Fruit fly (Drosophila melanogaster) whole organism, embryonic: Measurements from ENCODE around the gene Vinc.

Source experiments
- CG10543 ChIP-seq: fragments of 200-800 bp; sonication (Bioruptor generic); optimal IDR thresholded peaks from 3 replicates; lab custom pipeline; 2017; ENCODE audit warnings: missing biosample characterization, mild to moderate bottlenecking, missing genetic modification characterization, moderate library complexity
- CG11504 ChIP-seq: fragments of 200-800 bp; sonication (Bioruptor generic); optimal IDR thresholded peaks from 3 replicates; lab custom pipeline; 2019; ENCODE audit warnings: missing biosample characterization, mild to moderate bottlenecking, missing genetic modification characterization, moderate library complexity
- CG12104 ChIP-seq: fragments of 200-800 bp; sonication (Bioruptor generic); optimal IDR thresholded peaks from 3 replicates; lab custom pipeline; 2016; ENCODE audit warnings: missing biosample characterization, missing genetic modification characterization
- CG14014 ChIP-seq: fragments of 200-800 bp; sonication (Bioruptor generic); IDR thresholded peaks from 2 replicates; pipeline ENCODE4 v1.3.6; 2022; ENCODE audit warnings: missing biosample characterization, missing genetic modification characterization
- CG18011 ChIP-seq: fragments of 200-800 bp; sonication (Bioruptor generic); optimal IDR thresholded peaks from 2 replicates; lab custom pipeline; 2017; ENCODE audit warnings: missing biosample characterization, missing genetic modification characterization, mild to moderate bottlenecking, moderate library complexity, missing genotype
- CG18599 ChIP-seq: fragments of 200-800 bp; sonication (Bioruptor generic); optimal IDR thresholded peaks from 3 replicates; lab custom pipeline; 2017; ENCODE audit warnings: missing biosample characterization, missing genetic modification characterization, mild to moderate bottlenecking, moderate library complexity, missing genetic modification reagents
- CG2678 ChIP-seq: fragments of 200-800 bp; sonication (Bioruptor generic); optimal IDR thresholded peaks from 3 replicates; lab custom pipeline; 2019; ENCODE audit warnings: missing biosample characterization, mild to moderate bottlenecking, missing genetic modification characterization, moderate library complexity
- CG31441 ChIP-seq: fragments of 200-800 bp; sonication (Bioruptor generic); IDR thresholded peaks from 2 replicates; pipeline ENCODE4 v1.3.6; 2022; ENCODE audit warnings: missing biosample characterization, missing genetic modification characterization
- CG3847 ChIP-seq: fragments of 200-800 bp; sonication (Bioruptor generic); IDR thresholded peaks from 2 replicates; pipeline ENCODE4 v1.3.6; 2022; ENCODE audit warnings: missing biosample characterization, missing genetic modification characterization
- CG5180 ChIP-seq: fragments of 200-800 bp; sonication (Bioruptor generic); optimal IDR thresholded peaks from 3 replicates; lab custom pipeline; 2017; ENCODE audit warnings: missing biosample characterization, missing genetic modification characterization, mild to moderate bottlenecking, moderate library complexity, missing genetic modification reagents
- CG7556 ChIP-seq: fragments of 200-800 bp; sonication (Bioruptor generic); optimal IDR thresholded peaks from 2 replicates; lab custom pipeline; 2017; ENCODE audit warnings: missing biosample characterization, mild to moderate bottlenecking, missing genetic modification characterization
- CG7839 ChIP-seq: fragments of 200-800 bp; sonication (Bioruptor generic); optimal IDR thresholded peaks from 3 replicates; lab custom pipeline; 2018; ENCODE audit warnings: missing biosample characterization, mild to moderate bottlenecking, missing genetic modification characterization, moderate library complexity
- Drgx ChIP-seq: fragments of 200-800 bp; sonication (Bioruptor generic); IDR thresholded peaks from 2 replicates; pipeline ENCODE4 v1.3.6; 2022; ENCODE audit warnings: missing biosample characterization, missing genetic modification characterization
- GATAe ChIP-seq: fragments of 200-800 bp; sonication (Bioruptor generic); conservative IDR thresholded peaks from 2 replicates; pipeline ENCODE4 v1.3.6; 2022; ENCODE audit warnings: missing biosample characterization, missing genetic modification characterization
- Gug ChIP-seq: fragments of 200-800 bp; sonication (Bioruptor generic); IDR thresholded peaks from 4 replicates; pipeline ENCODE4 v1.3.6; 2022; ENCODE audit warnings: missing biosample characterization, missing genetic modification characterization
- Hey ChIP-seq: fragments of 200-800 bp; sonication (Bioruptor generic); optimal IDR thresholded peaks from 3 replicates; lab custom pipeline; 2018; ENCODE audit warnings: missing biosample characterization, mild to moderate bottlenecking, missing genetic modification characterization
- Hr51 ChIP-seq, 2 experiments: fragments of 200-800 bp; sonication (Bioruptor generic); optimal IDR thresholded peaks; 2 replicates in 1 of 2; 3 replicates in 1 of 2; lab custom pipeline; 2016 to 2018; ENCODE audit warnings: missing biosample characterization in 2 of 2, missing genetic modification characterization in 2 of 2, mild to moderate bottlenecking in 1 of 2, moderate library complexity in 1 of 2
- Hr78 ChIP-seq, 2 experiments: fragments of 200-800 bp in 1 of 2; fragments of >200 bp in 1 of 2; sonication (Bioruptor generic) in 1 of 2; optimal IDR thresholded peaks; 2 replicates each; lab custom pipeline; 2017 to 2019; ENCODE audit warnings: missing biosample characterization in 2 of 2, missing genetic modification characterization in 2 of 2, mild to moderate bottlenecking in 1 of 2, moderate library complexity in 1 of 2
- Jarid2 ChIP-seq: fragments of 200-800 bp; sonication (Bioruptor generic); optimal IDR thresholded peaks from 3 replicates; lab custom pipeline; 2017; ENCODE audit warnings: mild to moderate bottlenecking, missing biosample characterization, missing genetic modification reagents, missing genetic modification characterization
- Med ChIP-seq: fragments of 200-800 bp; sonication (Bioruptor generic); peaks from one replicate; lab custom pipeline; 2016; ENCODE audit warnings: missing biosample characterization, missing genetic modification characterization, mild to moderate bottlenecking, inconsistent platforms, moderate library complexity
- Meics ChIP-seq: fragments of 200-800 bp; sonication (Bioruptor generic); optimal IDR thresholded peaks from 2 replicates; lab custom pipeline; 2017; ENCODE audit warnings: missing biosample characterization, mild to moderate bottlenecking, missing genetic modification characterization
- NfI ChIP-seq: fragments of 200-800 bp; sonication (Bioruptor generic); optimal IDR thresholded peaks from 3 replicates; lab custom pipeline; 2018; ENCODE audit warnings: missing biosample characterization, mild to moderate bottlenecking, missing genetic modification characterization, moderate library complexity
- Oaz ChIP-seq: fragments of 200-800 bp; sonication (Bioruptor generic); IDR thresholded peaks from 2 replicates; pipeline ENCODE4 v1.3.6; 2022; ENCODE audit warnings: missing biosample characterization, missing genetic modification characterization
- Pdp1 ChIP-seq, 2 experiments: fragments of 200-800 bp; sonication (Bioruptor generic); optimal IDR thresholded peaks; 3 replicates each; lab custom pipeline; 2016; ENCODE audit warnings: missing biosample characterization in 2 of 2, missing genetic modification characterization in 2 of 2, mild to moderate bottlenecking in 1 of 2, moderate library complexity in 1 of 2
- Ptx1 ChIP-seq: fragments of 200-800 bp; sonication (Bioruptor generic); IDR thresholded peaks from 2 replicates; pipeline ENCODE4 v1.3.6; 2022; ENCODE audit warnings: missing biosample characterization, missing genetic modification characterization
- Sox102F ChIP-seq: fragments of 200-800 bp; sonication (Bioruptor generic); optimal IDR thresholded peaks from 2 replicates; lab custom pipeline; 2018; ENCODE audit warnings: missing biosample characterization, mild to moderate bottlenecking, missing genetic modification characterization, moderate library complexity
- Vsx1 ChIP-seq: fragments of 200-800 bp; sonication (Bioruptor generic); optimal IDR thresholded peaks from 2 replicates; lab custom pipeline; 2017; ENCODE audit warnings: missing biosample characterization, mild to moderate bottlenecking, missing genetic modification characterization, missing genetic modification reagents
- Xrp1 ChIP-seq: fragments of 200-800 bp; sonication (Bioruptor generic); IDR thresholded peaks from 2 replicates; pipeline ENCODE4 v1.3.6; 2022; ENCODE audit warnings: missing biosample characterization, missing genetic modification characterization
- al ChIP-seq: fragments of 200-800 bp; sonication (Bioruptor generic); IDR thresholded peaks from 2 replicates; pipeline ENCODE4 v1.3.6; 2022; ENCODE audit warnings: missing biosample characterization, missing genetic modification characterization
- bcd ChIP-seq: fragments of 200-800 bp; sonication (Bioruptor generic); optimal IDR thresholded peaks from 2 replicates; lab custom pipeline; 2017; ENCODE audit warnings: missing biosample characterization, mild to moderate bottlenecking, missing genetic modification characterization
- chinmo ChIP-seq: fragments of 200-800 bp; sonication (Bioruptor generic); IDR thresholded peaks from 4 replicates; pipeline ENCODE4 v1.3.6; 2022; ENCODE audit warnings: missing biosample characterization, missing genetic modification characterization; ENCODE audit not compliant: partially characterized antibody
- crol ChIP-seq: fragments of 200-800 bp; sonication (Bioruptor generic); IDR thresholded peaks from 2 replicates; pipeline ENCODE4 v1.3.6; 2022; ENCODE audit warnings: missing biosample characterization, missing genetic modification characterization
- exex ChIP-seq: fragments of 200-800 bp; sonication (Bioruptor generic); optimal IDR thresholded peaks from 4 replicates; lab custom pipeline; 2018; ENCODE audit warnings: missing biosample characterization, mild to moderate bottlenecking, missing genetic modification characterization, moderate library complexity
- gem ChIP-seq: fragments of 200-800 bp; sonication (Bioruptor generic); optimal IDR thresholded peaks from 2 replicates; lab custom pipeline; 2019; ENCODE audit warnings: missing biosample characterization, mild to moderate bottlenecking, missing genetic modification characterization, moderate library complexity
- grn ChIP-seq: fragments of 200-800 bp; sonication (Bioruptor generic); optimal IDR thresholded peaks from 3 replicates; lab custom pipeline; 2017; ENCODE audit warnings: missing biosample characterization, missing genetic modification characterization
- kah ChIP-seq: fragments of 200-800 bp; sonication (Bioruptor generic); optimal IDR thresholded peaks from 2 replicates; lab custom pipeline; 2018; ENCODE audit warnings: missing biosample characterization, mild to moderate bottlenecking, missing genetic modification characterization
- lov ChIP-seq, 2 experiments: fragments of 200-800 bp in 1 of 2; fragments of >200 bp in 1 of 2; sonication (Bioruptor generic) in 1 of 2; IDR thresholded peaks in 1 of 2; optimal IDR thresholded peaks in 1 of 2; 2 replicates in 1 of 2; 3 replicates in 1 of 2; pipeline versions ENCODE4 v1.3.6 to Lab custom; 2017 to 2022; ENCODE audit warnings: missing biosample characterization in 1 of 2, missing genetic modification characterization in 1 of 2
- mam ChIP-seq: fragments of 200-800 bp; sonication (Bioruptor generic); optimal IDR thresholded peaks from 3 replicates; lab custom pipeline; 2016; ENCODE audit warnings: missing biosample characterization, missing genetic modification characterization
- otp ChIP-seq: fragments of 200-800 bp; sonication (Bioruptor generic); IDR thresholded peaks from 3 replicates; pipeline ENCODE4, ENCODE4 v1.3.6; 2022; ENCODE audit warnings: missing biosample characterization, missing genetic modification characterization
- pan ChIP-seq, 4 experiments: fragments of >200 bp in 3 of 4; fragments of 200-800 bp in 1 of 4; sonication (Bioruptor generic) in 1 of 4; optimal IDR thresholded peaks in 3 of 4; IDR thresholded peaks in 1 of 4; 2 replicates each; pipeline versions ENCODE4 v1.3.6 to Lab custom; 2017 to 2022; ENCODE audit warnings: missing biosample characterization in 2 of 4, missing genetic modification characterization in 2 of 4, mixed read lengths in 1 of 4
- prd ChIP-seq, 3 experiments: fragments of >200 bp in 2 of 3; fragments of 200-800 bp in 1 of 3; sonication (Bioruptor generic) in 1 of 3; optimal IDR thresholded peaks in 2 of 3; IDR thresholded peaks in 1 of 3; 2 replicates in 2 of 3; 3 replicates in 1 of 3; pipeline versions ENCODE4 v1.3.6 to Lab custom; 2017 to 2022; ENCODE audit warnings: missing biosample characterization in 1 of 3, missing genetic modification characterization in 1 of 3
- pzg ChIP-seq: fragments of 200-800 bp; sonication (Bioruptor generic); optimal IDR thresholded peaks from 3 replicates; lab custom pipeline; 2018; ENCODE audit warnings: missing biosample characterization, mild to moderate bottlenecking, missing genetic modification characterization, moderate library complexity
- slbo ChIP-seq: fragments of 200-800 bp; sonication (Bioruptor generic); IDR thresholded peaks from 2 replicates; pipeline ENCODE4 v1.3.6; 2022; ENCODE audit warnings: missing biosample characterization, missing genetic modification characterization
- yki ChIP-seq: fragments of >200 bp; optimal IDR thresholded peaks from 3 replicates; lab custom pipeline; 2018

Gene Vinc

DNA sequence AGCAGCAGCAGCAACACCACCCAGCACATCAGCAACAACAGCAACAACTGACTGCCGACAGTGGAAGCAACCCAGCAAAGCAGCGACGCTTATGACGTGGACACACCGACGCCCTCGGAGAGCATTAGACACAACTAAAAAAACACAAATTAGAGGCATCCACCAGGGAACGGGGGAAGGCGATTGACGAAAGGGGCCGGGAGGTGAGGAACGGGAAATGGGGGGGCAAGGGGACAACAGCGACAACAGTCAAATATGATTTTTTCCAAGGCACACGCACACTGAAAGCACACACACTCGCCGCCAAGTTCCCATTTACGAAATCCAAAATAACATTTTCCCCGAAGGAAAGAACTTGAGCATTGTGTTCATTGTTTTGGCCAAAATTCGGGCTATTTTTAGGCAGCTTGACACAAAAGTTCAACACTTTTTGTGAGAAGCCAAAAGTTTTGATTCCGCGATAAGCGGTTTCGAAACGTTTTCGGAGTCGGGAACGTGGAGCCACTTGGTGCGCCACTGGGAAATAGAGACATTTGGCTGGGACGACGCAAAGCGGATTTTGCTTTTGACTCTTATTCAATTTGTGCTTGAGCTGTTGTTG is 13.6 kb downstream of the Vinc start (continued):
- TF ChIP-seq al (GFP tag; lab: Robert Waterston, UW) (peak; percentile 24; the same call in 1 of the 2 replicates), CG7839 (tag; lab: Kevin White, UChicago) (peak; percentile 49), CG31441 (GFP tag; lab: Robert Waterston, UW) (0 out of 2 replicates have a peak, but pooled peaks have one; percentile 9), Ptx1 (GFP tag; lab: Robert Waterston, UW) (peak; percentile 65), CG18599 (GFP tag; lab: Kevin White, UChicago) (peak; percentile 22), crol (peak; percentile 91), Jarid2 (GFP tag; lab: Kevin White, UChicago) (no peak), bcd (GFP tag; lab: Kevin White, UChicago) (peak; percentile 13), Xrp1 (GFP tag; lab: Robert Waterston, UW) (peak; percentile 14; the same call in 1 of the 2 replicates), NfI (GFP tag; lab: Kevin White, UChicago) (peak; percentile 19), Hr51 (GFP tag; optimal IDR thresholded peaks at IDR 0.05; lab: Kevin White, UChicago) (peak in 1 of 2 experiments; percentile 11), Gug (peak; percentile 31; the same call in 2 of the 4 replicates), CG14014 (GFP tag; lab: Robert Waterston, UW) (0 out of 2 replicates have a peak, but pooled peaks have one; percentile 13), slbo (peak; percentile 42), mam (GFP tag; lab: Kevin White, UChicago) (peak; percentile 17), Pdp1 (GFP tag; optimal IDR thresholded peaks at IDR 0.05; lab: Kevin White, UChicago) (peak in 1 of 2 experiments; percentile 16), CG2678 (tag; lab: Kevin White, UChicago) (peak; percentile 48), lov (optimal IDR thresholded peaks at IDR 0.05; lab: Kevin White, UChicago) (no peak), lov (GFP tag; IDR thresholded peaks at IDR 0.05; lab: Robert Waterston, UW) (no peak), kah (GFP tag; lab: Kevin White, UChicago) (no peak), Meics (peak; percentile 27), CG12104 (no peak), pan (optimal IDR thresholded peaks at IDR 0.05; lab: Kevin White, UChicago) (no peak), pan (GFP tag; optimal IDR thresholded peaks at IDR 0.05 in 1 of 2, IDR thresholded peaks at IDR 0.05 in 1 of 2) (peak in 1 of 2 experiments; percentile 11), Sox102F (GFP tag; lab: Kevin White, UChicago) (peak; percentile 35), Drgx (GFP tag; lab: Robert Waterston, UW) (peak; percentile 58; the same call in 1 of the 2 replicates), CG7556 (GFP tag; lab: Kevin White, UChicago) (no peak), CG3847 (GFP tag; lab: Robert Waterston, UW) (0 out of 2 replicates have a peak, but pooled peaks have one; percentile 30), Med (GFP tag; lab: Kevin White, UChicago) (peak; percentile 74), prd (optimal IDR thresholded peaks at IDR 0.05; lab: Kevin White, UChicago) (no peak), prd (GFP tag; IDR thresholded peaks at IDR 0.05; lab: Robert Waterston, UW) (peak; percentile 43; the same call in 1 of the 3 replicates), CG5180 (GFP tag; lab: Kevin White, UChicago) (no peak), CG11504 (tag; lab: Kevin White, UChicago) (peak; percentile 38)

DNA sequence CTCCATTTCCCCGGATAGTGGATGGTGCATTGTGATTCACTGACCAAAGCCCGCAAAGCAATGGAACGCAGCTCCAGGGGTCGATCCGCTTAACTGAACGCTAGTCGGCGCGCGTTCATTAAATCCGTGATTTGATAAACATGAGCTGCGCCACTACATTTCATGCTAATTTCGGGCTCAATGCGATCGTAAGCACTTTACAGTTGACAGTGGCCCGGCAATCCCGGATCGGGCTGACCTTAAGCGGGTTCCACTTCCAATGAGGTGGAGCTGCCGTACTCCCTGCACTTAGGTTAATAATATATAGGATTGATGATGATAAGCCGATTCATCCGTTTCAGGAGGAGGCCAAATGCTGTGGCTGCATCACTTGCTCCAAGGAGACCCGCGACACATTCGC is 18.6 kb downstream of the Vinc start, which contains the start of gene FarO:
TSS of gene FarO (minus strand) at position 101 of the 400 bp plus-strand sequence.
- TF ChIP-seq pzg (GFP tag; lab: Kevin White, UChicago) = no peak
- TF ChIP-seq Oaz (GFP tag; lab: Robert Waterston, UW) = no peak

DNA sequence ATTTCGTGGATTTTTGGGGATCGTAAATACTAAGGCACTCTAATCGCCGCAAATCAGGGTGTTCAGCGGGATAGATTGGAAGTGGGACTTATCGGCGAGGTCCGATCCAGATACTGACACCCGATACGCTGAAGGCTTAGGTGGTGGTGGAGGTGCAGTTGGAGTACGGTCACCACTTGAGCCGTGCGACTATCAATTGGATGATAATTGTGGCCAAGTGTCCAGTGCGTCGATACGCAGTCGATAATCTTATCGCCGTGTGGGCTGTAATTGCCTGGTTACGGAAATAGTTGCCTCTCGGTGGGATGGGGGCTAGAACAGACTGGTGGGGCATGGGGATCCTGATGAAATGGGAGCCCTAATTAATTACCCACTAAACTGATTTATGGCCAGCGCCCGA is 23.1 kb downstream of the Vinc start:
- peak; percentile 49 for TF ChIP-seq CG10543
- TF ChIP-seq chinmo (GFP tag; lab: Robert Waterston, UW) = peak; percentile 75; the same call in 1 of the 4 replicates
- no peak for TF ChIP-seq yki
- no peak for TF ChIP-seq Drgx (GFP tag; lab: Robert Waterston, UW)
- TF ChIP-seq CG18011 (GFP tag; lab: Kevin White, UChicago) = no peak
- peak; percentile 93 for TF ChIP-seq Vsx1
- peak; percentile 98 for TF ChIP-seq grn (GFP tag; lab: Kevin White, UChicago)
- TF ChIP-seq gem (tag; lab: Kevin White, UChicago) = peak; percentile 33
- peak; percentile 80; the same call in 1 of the 2 replicates for TF ChIP-seq GATAe (GFP tag; lab: Robert Waterston, UW)
- peak; percentile 62 for TF ChIP-seq Hey (tag; lab: Kevin White, UChicago)
- peak in 1 of 2 experiments; percentile 10 for TF ChIP-seq Hr78 (GFP tag; optimal IDR thresholded peaks at IDR 0.05; lab: Kevin White, UChicago)
- peak; percentile 99 for TF ChIP-seq exex
- TF ChIP-seq Med (GFP tag; lab: Kevin White, UChicago) = peak; percentile 12
- 0 out of 3 replicates have a peak, but pooled peaks have one; percentile 42 for TF ChIP-seq otp (GFP tag; lab: Robert Waterston, UW)
